Fruit fly (Drosophila melanogaster) whole organism, embryonic: ENCODE measurements around the gene DPCoAC.

ENCODE experiments used
- Antp ChIP-seq: fragments of 200-800 bp; sonication (Bioruptor generic); optimal IDR thresholded peaks from 3 replicates; lab custom pipeline; 2016; ENCODE audit warnings: missing biosample characterization, missing genetic modification characterization
- Bgb ChIP-seq: fragments of 200-800 bp; sonication (Bioruptor generic); IDR thresholded peaks from 2 replicates; pipeline ENCODE4 v1.3.6; 2022; ENCODE audit warnings: missing biosample characterization, missing genetic modification characterization; ENCODE audit not compliant: partially characterized antibody
- C15 ChIP-seq: fragments of 200-800 bp; sonication (Bioruptor generic); IDR thresholded peaks from 3 replicates; pipeline ENCODE4 v1.3.6; 2022; ENCODE audit warnings: missing biosample characterization, missing genetic modification characterization
- CG10147 ChIP-seq: fragments of 200-800 bp; sonication (Bioruptor generic); optimal IDR thresholded peaks from 2 replicates; lab custom pipeline; 2019; ENCODE audit warnings: missing biosample characterization, mild to moderate bottlenecking, missing genetic modification characterization, moderate library complexity
- CG12219 ChIP-seq: fragments of 200-800 bp; sonication (Bioruptor generic); optimal IDR thresholded peaks from 3 replicates; lab custom pipeline; 2018; ENCODE audit warnings: missing biosample characterization, mild to moderate bottlenecking, missing genetic modification characterization
- CG15479 ChIP-seq: fragments of 200-800 bp; sonication (Bioruptor generic); optimal IDR thresholded peaks from 3 replicates; lab custom pipeline; 2019; ENCODE audit warnings: missing biosample characterization, mild to moderate bottlenecking, missing genetic modification characterization, moderate library complexity
- CG17328 ChIP-seq: fragments of 200-800 bp; sonication (Bioruptor generic); IDR thresholded peaks from 2 replicates; pipeline ENCODE4 v1.3.6; 2022; ENCODE audit warnings: missing biosample characterization, missing genetic modification characterization
- CG1792 ChIP-seq: fragments of 200-800 bp; sonication (Bioruptor generic); optimal IDR thresholded peaks from 2 replicates; lab custom pipeline; 2016; ENCODE audit warnings: missing biosample characterization, missing genetic modification characterization
- CG33213 ChIP-seq: fragments of 200-800 bp; sonication (Bioruptor generic); optimal IDR thresholded peaks from 3 replicates; lab custom pipeline; 2016; ENCODE audit warnings: missing biosample characterization, missing genetic modification characterization
- CG4424 ChIP-seq: fragments of 200-800 bp; sonication (Bioruptor generic); optimal IDR thresholded peaks from 3 replicates; lab custom pipeline; 2016; ENCODE audit warnings: missing biosample characterization, missing genetic modification characterization
- CG4617 ChIP-seq: fragments of 200-800 bp; sonication (Bioruptor generic); optimal IDR thresholded peaks from 3 replicates; lab custom pipeline; 2016; ENCODE audit warnings: missing biosample characterization, missing genetic modification characterization, borderline replicate concordance
- CG4730 ChIP-seq: fragments of 200-800 bp; sonication (Bioruptor generic); IDR thresholded peaks from 2 replicates; pipeline ENCODE4 v1.3.6; 2022; ENCODE audit warnings: missing biosample characterization, missing genetic modification characterization
- CG5180 ChIP-seq: fragments of 200-800 bp; sonication (Bioruptor generic); optimal IDR thresholded peaks from 3 replicates; lab custom pipeline; 2017; ENCODE audit warnings: missing biosample characterization, missing genetic modification characterization, mild to moderate bottlenecking, moderate library complexity, missing genetic modification reagents
- CG6683 ChIP-seq: fragments of 200-800 bp; sonication (Bioruptor generic); optimal IDR thresholded peaks from 2 replicates; lab custom pipeline; 2017; ENCODE audit warnings: missing biosample characterization, mild to moderate bottlenecking, missing genetic modification characterization, missing genetic modification reagents
- D19A ChIP-seq: fragments of 200-800 bp; optimal IDR thresholded peaks from 3 replicates; lab custom pipeline; 2019; ENCODE audit warnings: missing biosample characterization, mild to moderate bottlenecking, missing genetic modification characterization, moderate library complexity
- Dad ChIP-seq: fragments of 200-800 bp; sonication (Bioruptor generic); optimal IDR thresholded peaks from 3 replicates; lab custom pipeline; 2016; ENCODE audit warnings: missing biosample characterization, missing genetic modification characterization
- Dip2 ChIP-seq: fragments of 200-800 bp; sonication (Bioruptor generic); IDR thresholded peaks from 2 replicates; pipeline ENCODE4 v1.3.6; 2022; ENCODE audit warnings: missing biosample characterization, missing genetic modification characterization
- Dp ChIP-seq: fragments of 200-800 bp; sonication (Bioruptor generic); optimal IDR thresholded peaks from 2 replicates; lab custom pipeline; 2018; ENCODE audit warnings: missing biosample characterization, mild to moderate bottlenecking, missing genetic modification characterization, moderate library complexity
- Elba2 ChIP-seq: fragments of 200-800 bp; sonication (Bioruptor generic); optimal IDR thresholded peaks from 3 replicates; lab custom pipeline; 2016; ENCODE audit warnings: missing biosample characterization, missing genetic modification characterization
- Ets65A ChIP-seq: fragments of 200-800 bp; sonication (Bioruptor generic); peaks from one replicate; lab custom pipeline; 2016; ENCODE audit warnings: missing biosample characterization, missing genetic modification characterization
- H2.0 ChIP-seq: fragments of 200-800 bp; sonication (Bioruptor generic); IDR thresholded peaks from 2 replicates; pipeline ENCODE4 v1.3.6; 2022; ENCODE audit warnings: missing biosample characterization, missing genetic modification characterization
- HLHmδ ChIP-seq: fragments of 200-800 bp; sonication (Bioruptor generic); optimal IDR thresholded peaks from 2 replicates; lab custom pipeline; 2018; ENCODE audit warnings: missing biosample characterization, mild to moderate bottlenecking, missing genetic modification characterization, moderate library complexity
- HmgZ ChIP-seq: fragments of 200-800 bp; sonication (Bioruptor generic); optimal IDR thresholded peaks from 2 replicates; lab custom pipeline; 2018; ENCODE audit warnings: missing biosample characterization, mild to moderate bottlenecking, missing genetic modification characterization
- Hr78 ChIP-seq, 2 experiments: fragments of 200-800 bp in 1 of 2; fragments of >200 bp in 1 of 2; sonication (Bioruptor generic) in 1 of 2; optimal IDR thresholded peaks; 2 replicates each; lab custom pipeline; 2017 to 2019; ENCODE audit warnings: missing biosample characterization in 2 of 2, missing genetic modification characterization in 2 of 2, mild to moderate bottlenecking in 1 of 2, moderate library complexity in 1 of 2
- MBD-R2 ChIP-seq: fragments of 200-800 bp; sonication (Bioruptor generic); IDR thresholded peaks from 2 replicates; pipeline ENCODE4 v1.3.6; 2022; ENCODE audit warnings: missing biosample characterization, missing genetic modification characterization
- Max ChIP-seq: fragments of 200-800 bp; sonication (Bioruptor generic); optimal IDR thresholded peaks from 2 replicates; lab custom pipeline; 2016; ENCODE audit warnings: missing biosample characterization, mild to moderate bottlenecking, missing genetic modification characterization
- Neu2 ChIP-seq: fragments of 200-800 bp; sonication (Bioruptor generic); optimal IDR thresholded peaks from 3 replicates; lab custom pipeline; 2016; ENCODE audit warnings: missing biosample characterization, missing genetic modification characterization, borderline replicate concordance
- Six4 ChIP-seq: fragments of 200-800 bp; sonication (Bioruptor generic); optimal IDR thresholded peaks from 2 replicates; lab custom pipeline; 2016; ENCODE audit warnings: missing biosample characterization, missing genetic modification characterization
- Sry-δ ChIP-seq: fragments of 200-800 bp; sonication (Bioruptor generic); optimal IDR thresholded peaks from 2 replicates; lab custom pipeline; 2016; ENCODE audit warnings: missing biosample characterization, missing genetic modification characterization
- Taf1 ChIP-seq: fragments of 200-800 bp; sonication (Bioruptor generic); IDR thresholded peaks from 2 replicates; pipeline ENCODE4 v1.3.6; 2022; ENCODE audit warnings: missing biosample characterization, missing genetic modification characterization
- amos ChIP-seq: fragments of 200-800 bp; sonication (Bioruptor generic); IDR thresholded peaks from 2 replicates; pipeline ENCODE4 v1.3.6; 2022; ENCODE audit warnings: missing biosample characterization, missing genetic modification characterization; ENCODE audit not compliant: partially characterized antibody
- bowl ChIP-seq: fragments of 200-800 bp; sonication (Bioruptor generic); IDR thresholded peaks from 2 replicates; pipeline ENCODE4 v1.3.6; 2022; ENCODE audit warnings: missing biosample characterization, missing genetic modification characterization
- chinmo ChIP-seq: fragments of 200-800 bp; sonication (Bioruptor generic); IDR thresholded peaks from 4 replicates; pipeline ENCODE4 v1.3.6; 2022; ENCODE audit warnings: missing biosample characterization, missing genetic modification characterization; ENCODE audit not compliant: partially characterized antibody
- crc ChIP-seq: fragments of 200-800 bp; sonication (Bioruptor generic); optimal IDR thresholded peaks from 2 replicates; lab custom pipeline; 2016; ENCODE audit warnings: missing biosample characterization, missing genetic modification characterization
- croc ChIP-seq: fragments of 200-800 bp; sonication (Bioruptor generic); conservative IDR thresholded peaks from 3 replicates; pipeline ENCODE4 v1.3.6; 2022; ENCODE audit warnings: missing biosample characterization, missing genetic modification characterization
- cwo ChIP-seq: fragments of 200-800 bp; sonication (Bioruptor generic); optimal IDR thresholded peaks from 3 replicates; lab custom pipeline; 2017; ENCODE audit warnings: missing biosample characterization, missing genetic modification characterization, mild to moderate bottlenecking, moderate library complexity, missing genetic modification reagents
- en ChIP-seq: fragments of 200-800 bp; sonication (Bioruptor generic); optimal IDR thresholded peaks from 2 replicates; lab custom pipeline; 2016; ENCODE audit warnings: missing biosample characterization, missing genetic modification characterization
- fd64A ChIP-seq: fragments of 200-800 bp; sonication (Bioruptor generic); optimal IDR thresholded peaks from 3 replicates; lab custom pipeline; 2018; ENCODE audit warnings: missing biosample characterization, mild to moderate bottlenecking, missing genetic modification characterization
- gsb-n ChIP-seq: fragments of 200-800 bp; sonication (Bioruptor generic); optimal IDR thresholded peaks from 3 replicates; lab custom pipeline; 2018; ENCODE audit warnings: missing biosample characterization, mild to moderate bottlenecking, missing genetic modification characterization
- nau ChIP-seq: fragments of 200-800 bp; sonication (Bioruptor generic); optimal IDR thresholded peaks from 3 replicates; lab custom pipeline; 2017; ENCODE audit warnings: missing biosample characterization, mild to moderate bottlenecking, missing genetic modification characterization, missing genetic modification reagents
- odd ChIP-seq: fragments of 200-800 bp; sonication (Bioruptor generic); optimal IDR thresholded peaks from 2 replicates; lab custom pipeline; 2017; ENCODE audit warnings: missing biosample characterization, mild to moderate bottlenecking, missing genetic modification characterization
- otp ChIP-seq: fragments of 200-800 bp; sonication (Bioruptor generic); IDR thresholded peaks from 3 replicates; pipeline ENCODE4, ENCODE4 v1.3.6; 2022; ENCODE audit warnings: missing biosample characterization, missing genetic modification characterization
- pho ChIP-seq: fragments of 200-800 bp; sonication (Bioruptor generic); optimal IDR thresholded peaks from 2 replicates; lab custom pipeline; 2016; ENCODE audit warnings: missing biosample characterization, missing genetic modification characterization
- run ChIP-seq: fragments of 200-800 bp; sonication (Bioruptor generic); optimal IDR thresholded peaks from 3 replicates; lab custom pipeline; 2018; ENCODE audit warnings: missing biosample characterization, mild to moderate bottlenecking, missing genetic modification characterization
- schlank ChIP-seq: fragments of 200-800 bp; sonication (Bioruptor generic); optimal IDR thresholded peaks from 2 replicates; lab custom pipeline; 2018; ENCODE audit warnings: missing biosample characterization, mild to moderate bottlenecking, missing genetic modification characterization
- sens ChIP-seq: fragments of 200-800 bp; sonication (Bioruptor generic); peaks from one replicate; lab custom pipeline; 2016; ENCODE audit warnings: missing biosample characterization, missing genetic modification characterization
- shn ChIP-seq: fragments of 200-800 bp; sonication (Bioruptor generic); optimal IDR thresholded peaks from 3 replicates; lab custom pipeline; 2016; ENCODE audit warnings: missing biosample characterization, missing genetic modification characterization
- tna ChIP-seq: fragments of 200-800 bp; sonication (Bioruptor generic); IDR thresholded peaks from 2 replicates; pipeline ENCODE4 v1.3.6; 2022; ENCODE audit warnings: missing biosample characterization, missing genetic modification characterization; ENCODE audit not compliant: partially characterized antibody
- twi ChIP-seq: fragments of 200-800 bp; optimal IDR thresholded peaks from 2 replicates; lab custom pipeline; 2019; ENCODE audit warnings: missing biosample characterization, mild to moderate bottlenecking, missing genetic modification characterization, moderate library complexity

DPCoAC gene

DNA sequence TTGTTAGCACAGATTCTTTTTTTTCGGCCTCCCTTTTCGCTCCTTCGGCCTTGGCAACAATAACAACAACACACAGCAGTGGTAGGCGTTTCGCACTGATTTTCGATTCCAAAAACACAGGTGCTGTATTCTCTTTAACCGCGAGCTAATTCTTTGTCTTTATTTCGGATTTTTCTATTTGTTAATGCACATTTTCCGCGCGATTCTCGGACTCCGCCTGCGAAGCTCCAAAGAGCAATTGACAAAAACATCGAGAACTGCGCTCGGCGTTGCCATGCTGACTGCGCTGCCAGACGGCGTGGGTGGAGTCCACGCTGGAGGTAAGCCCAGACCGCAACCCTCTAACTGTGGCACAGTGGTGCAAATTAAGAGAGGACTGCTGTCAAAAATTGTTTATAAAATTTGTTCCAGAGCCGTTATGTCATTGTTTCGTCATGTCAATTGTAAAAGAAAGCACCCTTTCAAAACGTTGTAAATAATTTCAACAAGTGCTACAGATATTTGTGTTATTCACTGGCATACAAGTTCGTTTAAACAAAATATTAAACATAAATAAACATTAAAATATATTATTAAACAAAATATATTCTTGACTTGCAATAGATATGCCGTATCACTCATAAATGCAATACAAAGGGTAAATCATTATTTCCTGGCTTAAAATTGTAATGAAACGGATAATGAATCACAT lies at the start of gene DPCoAC, which contains the start of gene CG5180 (continued):
- no peak for TF ChIP-seq Dp (GFP tag; lab: Kevin White, UChicago)
- TF ChIP-seq schlank, result peak; percentile 1
- peak; percentile 54 for TF ChIP-seq MBD-R2
- TF ChIP-seq CG5180 (GFP tag; lab: Kevin White, UChicago), result peak; percentile 51
- TF ChIP-seq D19A (tag; lab: Kevin White, UChicago), result peak; percentile 43
- peak; percentile 37 for TF ChIP-seq Elba2 (GFP tag; lab: Kevin White, UChicago)
- peak; percentile 78 for TF ChIP-seq amos (GFP tag; lab: Robert Waterston, UW)
- TF ChIP-seq CG4730 (GFP tag; lab: Robert Waterston, UW), result peak; percentile 56; the same call in 1 of the 2 replicates
- no peak for TF ChIP-seq Dip2 (GFP tag; lab: Robert Waterston, UW)
- peak; percentile 50; the same call in 1 of the 2 replicates for TF ChIP-seq H2.0
- TF ChIP-seq CG4424, result peak; percentile 39
- no peak for TF ChIP-seq Hr78 (GFP tag; optimal IDR thresholded peaks at IDR 0.05; lab: Kevin White, UChicago)
- TF ChIP-seq run, result no peak
- peak; percentile 36 for TF ChIP-seq CG12219 (GFP tag; lab: Kevin White, UChicago)
- TF ChIP-seq CG10147 (GFP tag; lab: Kevin White, UChicago), result peak; percentile 38
- TF ChIP-seq Antp (GFP tag; lab: Kevin White, UChicago), result peak; percentile 77
- peak; percentile 33 for TF ChIP-seq CG1792 (GFP tag; lab: Kevin White, UChicago)
- peak; percentile 32 for TF ChIP-seq odd
- TF ChIP-seq pho (GFP tag; lab: Kevin White, UChicago), result peak; percentile 70
- TF ChIP-seq CG33213 (GFP tag; lab: Kevin White, UChicago), result peak; percentile 69
- TF ChIP-seq Sry-δ (GFP tag; lab: Kevin White, UChicago), result peak; percentile 71
- TF ChIP-seq twi (tag; lab: Kevin White, UChicago), result no peak
- no peak for TF ChIP-seq CG6683 (GFP tag; lab: Kevin White, UChicago)
- TF ChIP-seq HmgZ (tag; lab: Kevin White, UChicago), result peak; percentile 78
- no peak for TF ChIP-seq CG15479
- TF ChIP-seq bowl (GFP tag; lab: Robert Waterston, UW), result no peak
- peak; percentile 53 for TF ChIP-seq Max (GFP tag; lab: Kevin White, UChicago)
- TF ChIP-seq Six4 (GFP tag; lab: Kevin White, UChicago), result peak; percentile 60
- peak; percentile 62 for TF ChIP-seq crc (GFP tag; lab: Kevin White, UChicago)
- no peak for TF ChIP-seq fd64A (GFP tag; lab: Kevin White, UChicago)
- TF ChIP-seq C15, result no peak
- no peak for TF ChIP-seq Neu2 (GFP tag; lab: Kevin White, UChicago)
- TF ChIP-seq nau (GFP tag; lab: Kevin White, UChicago), result no peak
- TF ChIP-seq en, result no peak
- TF ChIP-seq gsb-n, result peak; percentile 15
- peak; percentile 95 for TF ChIP-seq Ets65A
- TF ChIP-seq Dad (GFP tag; lab: Kevin White, UChicago), result peak; percentile 58
- TF ChIP-seq Bgb (GFP tag; lab: Robert Waterston, UW), result peak; percentile 83
- peak; percentile 84; the same call in 1 of the 4 replicates for TF ChIP-seq chinmo (GFP tag; lab: Robert Waterston, UW)
- peak; percentile 35; the same call in 1 of the 3 replicates for TF ChIP-seq croc
- 0 out of 2 replicates have a peak, but pooled peaks have one; percentile 39 for TF ChIP-seq tna (GFP tag; lab: Robert Waterston, UW)
- peak; percentile 8 for TF ChIP-seq HLHmδ
- peak; percentile 63 for TF ChIP-seq shn (GFP tag; lab: Kevin White, UChicago)
- peak; percentile 35; the same call in 1 of the 2 replicates for TF ChIP-seq Taf1 (GFP tag; lab: Robert Waterston, UW)
- TF ChIP-seq CG17328, result peak; percentile 63
- 0 out of 3 replicates have a peak, but pooled peaks have one; percentile 48 for TF ChIP-seq otp
- TF ChIP-seq cwo (GFP tag; lab: Kevin White, UChicago), result peak; percentile 13
- TF ChIP-seq CG4617, result peak; percentile 58
- TF ChIP-seq sens (GFP tag; lab: Kevin White, UChicago), result peak; percentile 78
